Fruit fly (Drosophila melanogaster): Measurements from ENCODE around the gene CG42656.

Gene CG42656

DNA sequence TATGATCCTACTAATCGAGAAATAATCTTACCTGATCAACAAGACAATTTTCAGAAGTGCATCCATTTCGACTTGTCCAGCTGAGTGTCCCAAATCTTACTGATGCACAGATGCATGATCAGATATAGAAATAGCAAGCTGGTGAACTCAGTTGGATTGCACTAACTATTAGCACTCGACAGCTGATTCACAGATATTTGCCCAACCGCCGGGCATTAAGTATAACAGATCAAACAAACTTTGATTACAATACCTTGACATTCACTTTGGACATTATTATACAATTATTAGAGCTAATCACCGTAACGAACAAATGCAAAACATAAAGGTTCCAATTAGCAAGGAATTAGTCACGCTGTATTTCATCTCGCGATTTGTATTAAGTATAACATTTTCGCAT lies at the start of gene CG42656:
TSS of gene CG42656 (minus strand) at position 101 of the 400 bp plus-strand sequence.
- no peak for TF ChIP-seq Eip75B (GFP tag; optimal IDR thresholded peaks at IDR 0.05)
- TF ChIP-seq Blimp-1 (GFP tag; optimal IDR thresholded peaks at IDR 0.05), result no peak
- no peak for TF ChIP-seq CG6854 (GFP tag; optimal IDR thresholded peaks at IDR 0.05)
- no peak for TF ChIP-seq CG8319 (GFP tag; optimal IDR thresholded peaks at IDR 0.05)
- TF ChIP-seq Sox15 (GFP tag; optimal IDR thresholded peaks at IDR 0.05), result no peak
- TF ChIP-seq Hr38 (GFP tag; optimal IDR thresholded peaks at IDR 0.05), result no peak

DNA sequence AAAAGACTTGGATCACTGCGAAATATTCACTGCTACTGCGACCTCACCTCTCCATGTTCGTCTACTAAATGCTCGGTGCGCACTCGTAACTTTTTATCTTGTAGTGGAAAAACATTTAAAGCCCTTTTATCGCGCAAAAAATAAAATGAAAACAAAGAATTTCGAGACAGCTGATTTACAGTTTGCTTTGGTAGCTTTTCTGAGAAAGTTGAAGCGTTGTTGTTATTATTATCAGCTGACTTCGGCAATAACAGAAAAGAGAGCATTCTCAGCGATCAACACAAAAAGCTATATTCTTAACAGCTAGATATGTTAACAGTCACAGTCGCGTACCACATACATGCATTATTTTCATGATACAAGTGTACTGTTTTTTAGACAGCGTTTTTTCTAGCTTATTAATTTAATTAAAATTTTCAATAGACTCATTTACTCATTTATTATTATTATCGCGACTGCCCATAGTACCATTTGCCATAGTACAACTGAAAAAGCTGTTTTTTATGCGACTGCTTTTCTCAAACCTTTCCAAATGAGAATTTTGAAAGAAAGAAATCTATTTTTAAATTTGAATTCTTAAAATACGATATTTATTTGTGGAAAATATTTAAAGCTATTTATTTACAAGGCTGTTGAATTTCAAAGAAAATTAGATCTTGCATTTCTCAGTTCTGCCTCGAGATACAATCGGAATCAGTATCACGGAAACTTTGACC lies 48.2 kb upstream of the CG42656 start, which contains the start of the genes alpha-Est3 and alpha-Est2:
TSS of gene alpha-Est3 (minus strand) at position 487 of the 716 bp plus-strand sequence.
TSS of gene alpha-Est2 (plus strand) at position 666 of the 716 bp plus-strand sequence.
- TF ChIP-seq Met (GFP tag; optimal IDR thresholded peaks at IDR 0.05) (no peak), vri (GFP tag; optimal IDR thresholded peaks at IDR 0.05) (peak; percentile 31)

DNA sequence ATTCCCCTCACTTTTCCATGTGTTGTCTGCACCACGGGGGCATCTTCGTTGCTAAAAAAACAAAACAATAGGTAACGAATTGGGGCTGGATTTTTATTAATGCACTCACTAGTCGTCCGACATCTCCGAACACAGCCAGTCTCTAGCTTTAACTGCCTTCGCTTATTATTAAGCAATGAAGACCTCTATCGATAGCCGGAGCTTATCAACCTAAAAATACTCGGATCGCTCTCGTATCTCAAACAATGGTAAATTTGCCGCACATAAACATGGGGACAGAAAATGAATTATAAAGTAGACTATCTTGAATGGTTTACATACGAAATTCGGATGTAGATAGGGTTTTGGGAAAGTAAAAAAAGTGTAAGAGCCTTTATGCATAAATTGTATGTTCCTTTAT lies 45.4 kb upstream of the CG42656 start, which contains the start of gene alpha-Est4:
TSS of gene alpha-Est4 (minus strand) at position 181 of the 400 bp plus-strand sequence.
- TF ChIP-seq Hr38 (GFP tag; optimal IDR thresholded peaks at IDR 0.05) (no peak), fd59A (GFP tag; optimal IDR thresholded peaks at IDR 0.05) (no peak), vri (GFP tag; optimal IDR thresholded peaks at IDR 0.05) (peak; percentile 60)

DNA sequence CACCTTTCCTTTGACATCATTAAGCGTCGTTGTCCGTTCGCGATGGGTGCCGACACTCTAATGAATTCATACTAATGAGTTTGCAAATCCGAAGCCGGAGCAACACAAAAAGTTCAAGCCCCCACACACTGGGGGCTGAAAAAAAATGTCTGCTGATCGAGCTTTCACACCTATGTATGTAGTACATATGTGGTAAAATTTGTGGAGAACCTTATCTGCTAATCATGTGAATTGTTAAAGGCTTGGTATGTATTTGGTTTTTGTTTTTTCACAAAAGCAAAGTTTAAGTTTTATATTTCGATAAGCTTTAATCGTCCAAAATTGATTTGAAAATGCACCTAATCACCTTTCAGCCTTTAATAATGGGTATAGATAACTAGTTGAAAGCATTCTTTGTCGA lies 43.2 kb upstream of the CG42656 start, which contains the start of gene alpha-Est5:
TSS of gene alpha-Est5 (minus strand) at position 110 of the 400 bp plus-strand sequence.
- TF ChIP-seq vri (GFP tag; optimal IDR thresholded peaks at IDR 0.05) (peak; percentile 10), cyc (GFP tag; optimal IDR thresholded peaks at IDR 0.05) (no peak), Sox14 (GFP tag; optimal IDR thresholded peaks at IDR 0.05) (no peak), svp (GFP tag) (peak; percentile 76)

DNA sequence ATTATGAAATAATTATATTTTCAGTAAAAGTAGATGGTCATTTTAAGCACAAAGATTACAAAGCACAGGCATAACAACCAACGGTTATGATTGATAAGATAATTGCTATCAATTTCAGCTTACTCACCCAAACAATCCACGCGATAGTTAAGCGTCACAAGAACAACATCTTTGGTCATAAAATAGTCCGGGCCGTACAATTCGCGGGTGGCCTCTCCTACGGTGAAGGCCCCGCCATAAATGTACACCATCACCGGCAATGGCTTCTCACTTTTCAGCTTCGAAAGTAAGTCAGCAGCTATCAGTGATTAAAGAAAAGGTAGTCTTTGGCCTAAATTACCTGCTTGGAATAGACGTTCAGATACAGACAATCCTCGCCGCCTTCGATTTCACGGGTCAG lies 42.5 kb upstream of the CG42656 start:
- no peak for TF ChIP-seq CG10631 (GFP tag; optimal IDR thresholded peaks at IDR 0.05)
- peak; percentile 5 for TF ChIP-seq vri (GFP tag; optimal IDR thresholded peaks at IDR 0.05)

DNA sequence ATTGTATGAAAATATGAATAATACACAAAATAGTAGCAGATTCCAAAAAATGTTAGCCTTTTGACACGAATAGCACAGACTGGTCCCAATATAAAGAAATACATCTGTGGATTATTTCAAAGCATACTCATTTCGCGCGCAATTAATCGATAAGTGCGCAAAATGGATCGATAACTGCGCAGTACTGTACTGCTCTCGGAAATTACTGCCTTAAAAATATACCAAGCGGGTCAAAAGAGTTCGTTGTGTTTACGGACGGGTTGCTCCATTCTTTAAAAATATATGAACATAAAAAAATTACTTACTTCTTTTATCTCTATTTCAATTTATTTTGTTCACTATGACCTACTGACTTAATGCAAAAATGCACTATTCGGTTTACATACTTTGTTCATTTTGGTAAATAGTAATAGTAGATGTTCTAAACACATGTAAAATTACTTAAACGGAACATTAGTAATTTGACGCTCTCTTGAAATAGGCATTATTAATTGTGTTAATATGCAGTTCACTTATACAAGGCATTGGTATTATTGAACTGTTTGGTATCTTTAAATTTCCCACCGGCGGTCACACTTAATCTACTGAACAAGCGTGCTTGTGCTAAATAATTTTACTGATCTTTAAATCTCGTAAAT lies 37.2 kb upstream of the CG42656 start, which contains the start of the genes Rtnl2 and alphaTub84D:
TSS of gene Rtnl2 (minus strand) at position 58 of the 638 bp plus-strand sequence.
TSS of gene alphaTub84D (plus strand) at position 570 of the 638 bp plus-strand sequence.
- peak; percentile 80 for TF ChIP-seq svp (GFP tag)
- TF ChIP-seq Eip78C (GFP tag), result peak; percentile 46
- TF ChIP-seq Sox14 (GFP tag; optimal IDR thresholded peaks at IDR 0.05), result peak; percentile 19
- no peak for TF ChIP-seq CG10631 (GFP tag; optimal IDR thresholded peaks at IDR 0.05)

DNA sequence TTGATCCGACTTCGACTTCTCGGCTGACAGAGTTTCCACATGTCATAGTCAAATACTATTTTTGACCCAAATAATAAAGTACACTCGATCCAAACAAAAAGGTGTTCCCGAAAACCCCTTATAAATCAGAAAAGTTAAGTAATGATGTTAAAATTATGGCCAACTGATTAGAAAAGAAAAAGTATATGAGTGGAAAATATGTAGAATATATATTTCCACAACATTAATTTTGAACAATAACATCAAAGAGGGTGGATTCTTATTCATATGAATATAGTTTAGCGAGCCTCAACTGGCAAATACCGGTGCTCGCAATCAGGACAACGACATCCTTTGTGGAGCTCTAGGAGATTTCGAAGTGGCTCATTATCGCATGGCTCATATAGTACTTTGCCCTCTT lies 35.6 kb upstream of the CG42656 start, which contains the start of gene alpha-Est6:
TSS of gene alpha-Est6 (minus strand) at position 101 of the 400 bp plus-strand sequence.
- TF ChIP-seq CG10669 (GFP tag; optimal IDR thresholded peaks at IDR 0.05) (no peak), OdsH (GFP tag; optimal IDR thresholded peaks at IDR 0.05) (no peak), Ets21C (GFP tag; optimal IDR thresholded peaks at IDR 0.05) (no peak), Sox14 (GFP tag; optimal IDR thresholded peaks at IDR 0.05) (no peak), CG11762 (GFP tag; optimal IDR thresholded peaks at IDR 0.05; ENCODE audit: insufficient read depth) (no peak), Blimp-1 (GFP tag; optimal IDR thresholded peaks at IDR 0.05) (no peak), CG7368 (GFP tag; optimal IDR thresholded peaks at IDR 0.05) (no peak), acj6 (GFP tag; optimal IDR thresholded peaks at IDR 0.05) (no peak), CG4318 (GFP tag; optimal IDR thresholded peaks at IDR 0.05) (no peak), CG9139 (GFP tag; optimal IDR thresholded peaks at IDR 0.05) (no peak), Smox (GFP tag; optimal IDR thresholded peaks at IDR 0.05) (no peak), pdm3 (GFP tag; optimal IDR thresholded peaks at IDR 0.05) (no peak), CG6276 (GFP tag; optimal IDR thresholded peaks at IDR 0.05) (no peak)
